Worm (Caenorhabditis elegans) whole organism, mixed stage, embryonic: ENCODE results near the gene cab-1.
A peak's percentile ranks its signal among the peaks of the same experiment; 100 is the strongest.

Experiments used
- bed-3 ChIP-seq: fragments of 200-800 bp; sonication (Bioruptor generic); optimal IDR thresholded peaks from 3 replicates; lab custom pipeline; 2018; ENCODE audit warnings: mild to moderate bottlenecking, missing genetic modification characterization, moderate library complexity, missing compliant biosample characterization
- ceh-39 ChIP-seq: fragments of 150-350 bp; optimal IDR thresholded peaks from 2 replicates; lab custom pipeline; 2014; ENCODE audit warnings: missing biosample characterization, missing genetic modification characterization
- ces-1 ChIP-seq: fragments of 150-350 bp; optimal IDR thresholded peaks from 2 replicates; lab custom pipeline; 2014; ENCODE audit warnings: missing biosample characterization, missing genetic modification reagents, missing genetic modification characterization
- cnd-1 ChIP-seq: fragments of 200-800 bp; sonication (Bioruptor generic); optimal IDR thresholded peaks from 2 replicates; lab custom pipeline; 2018; ENCODE audit warnings: mild to moderate bottlenecking, missing genetic modification characterization, missing compliant biosample characterization
- drap-1 ChIP-seq: fragments of 200-800 bp; sonication (Bioruptor generic); optimal IDR thresholded peaks from 3 replicates; lab custom pipeline; 2018; ENCODE audit warnings: mild to moderate bottlenecking, missing genetic modification characterization, missing compliant biosample characterization
- elt-1 ChIP-seq: sonication (generic microtip); optimal IDR thresholded peaks from 2 replicates; lab custom pipeline; 2017; ENCODE audit warnings: missing genetic modification characterization, mild to moderate bottlenecking, missing compliant biosample characterization, antibody characterized with exemption, moderate library complexity, borderline replicate concordance; ENCODE audit not compliant: insufficient read depth
- elt-3 ChIP-seq: fragments of 150-350 bp; optimal IDR thresholded peaks from 2 replicates; lab custom pipeline; 2014; ENCODE audit warnings: missing biosample characterization, missing genetic modification characterization
- flh-1 ChIP-seq: fragments of 200-800 bp; sonication (Bioruptor generic); optimal IDR thresholded peaks from 2 replicates; lab custom pipeline; 2018; ENCODE audit warnings: mild to moderate bottlenecking, missing genetic modification characterization, moderate library complexity, missing compliant biosample characterization
- ham-2 ChIP-seq: fragments of 200-800 bp; sonication (Bioruptor generic); optimal IDR thresholded peaks from 2 replicates; lab custom pipeline; 2018; ENCODE audit warnings: mild to moderate bottlenecking, missing genetic modification characterization, missing compliant biosample characterization
- hlh-1 ChIP-seq: fragments of 150-350 bp; optimal IDR thresholded peaks from 2 replicates; lab custom pipeline; 2014; ENCODE audit warnings: missing biosample characterization, missing genetic modification reagents, missing genetic modification characterization
- lin-13 ChIP-seq: fragments of 150-350 bp; optimal IDR thresholded peaks from 2 replicates; lab custom pipeline; 2014; ENCODE audit warnings: missing biosample characterization, missing genetic modification characterization
- lin-32 ChIP-seq: fragments of 200-800 bp; sonication (Bioruptor generic); optimal IDR thresholded peaks from 2 replicates; lab custom pipeline; 2018; ENCODE audit warnings: mild to moderate bottlenecking, missing genetic modification characterization, missing compliant biosample characterization
- lsy-2 ChIP-seq: fragments of 150-350 bp; optimal IDR thresholded peaks from 2 replicates; lab custom pipeline; 2014; ENCODE audit warnings: missing biosample characterization, missing genetic modification characterization
- mab-5 ChIP-seq: fragments of 150-350 bp; optimal IDR thresholded peaks from 2 replicates; lab custom pipeline; 2014; ENCODE audit warnings: missing biosample characterization, missing genetic modification characterization
- mep-1 ChIP-seq: fragments of 150-350 bp; optimal IDR thresholded peaks from 2 replicates; lab custom pipeline; 2017; ENCODE audit warnings: missing biosample characterization, missing genetic modification reagents, missing genetic modification characterization, inconsistent platforms
- nhr-2 ChIP-seq: fragments of 150-350 bp; optimal IDR thresholded peaks from 2 replicates; lab custom pipeline; 2014; ENCODE audit warnings: missing biosample characterization, missing genetic modification characterization
- nhr-237 ChIP-seq: fragments of 150-350 bp; optimal IDR thresholded peaks from 2 replicates; lab custom pipeline; 2014; ENCODE audit warnings: missing biosample characterization, missing genetic modification characterization
- nhr-28 ChIP-seq: fragments of 150-350 bp; optimal IDR thresholded peaks from 2 replicates; lab custom pipeline; 2014; ENCODE audit warnings: missing biosample characterization, missing genetic modification characterization
- nhr-76 ChIP-seq: sonication (generic microtip); optimal IDR thresholded peaks from 2 replicates; lab custom pipeline; 2017; ENCODE audit warnings: missing biosample characterization, missing genetic modification characterization
- pha-4 ChIP-seq: fragments of 150-350 bp; optimal IDR thresholded peaks from 2 replicates; lab custom pipeline; 2018; ENCODE audit warnings: missing biosample characterization, missing genetic modification reagents, missing genetic modification characterization
- sem-2 ChIP-seq: fragments of 200-800 bp; sonication (Bioruptor generic); optimal IDR thresholded peaks from 2 replicates; lab custom pipeline; 2018; ENCODE audit warnings: mild to moderate bottlenecking, missing genetic modification characterization, missing compliant biosample characterization
- sptf-1 ChIP-seq: sonication (generic microtip); optimal IDR thresholded peaks from 2 replicates; lab custom pipeline; 2017; ENCODE audit warnings: mild to moderate bottlenecking, missing genetic modification characterization, moderate library complexity, missing compliant biosample characterization
- tbx-8 ChIP-seq: fragments of 200-800 bp; sonication (Bioruptor generic); optimal IDR thresholded peaks from 2 replicates; lab custom pipeline; 2018; ENCODE audit warnings: mild to moderate bottlenecking, missing genetic modification characterization, moderate library complexity, missing compliant biosample characterization
- unc-120 ChIP-seq: sonication (generic microtip); optimal IDR thresholded peaks from 2 replicates; lab custom pipeline; 2017; ENCODE audit warnings: missing genetic modification characterization, missing compliant biosample characterization; ENCODE audit not compliant: poor library complexity, severe bottlenecking
- unc-39 ChIP-seq: fragments of 150-350 bp; optimal IDR thresholded peaks from 2 replicates; lab custom pipeline; 2014; ENCODE audit warnings: missing biosample characterization, missing genetic modification characterization
- unc-62 ChIP-seq: fragments of 150-350 bp; optimal IDR thresholded peaks from 2 replicates; lab custom pipeline; 2014; ENCODE audit warnings: missing biosample characterization, missing genetic modification reagents, missing genetic modification characterization
- zip-8 ChIP-seq: fragments of 150-350 bp; optimal IDR thresholded peaks from 2 replicates; lab custom pipeline; 2014; ENCODE audit warnings: missing biosample characterization, missing genetic modification characterization
- ztf-11 ChIP-seq: fragments of 150-350 bp; optimal IDR thresholded peaks from 2 replicates; lab custom pipeline; 2014; ENCODE audit warnings: missing biosample characterization, missing genetic modification characterization

The cab-1 gene

DNA sequence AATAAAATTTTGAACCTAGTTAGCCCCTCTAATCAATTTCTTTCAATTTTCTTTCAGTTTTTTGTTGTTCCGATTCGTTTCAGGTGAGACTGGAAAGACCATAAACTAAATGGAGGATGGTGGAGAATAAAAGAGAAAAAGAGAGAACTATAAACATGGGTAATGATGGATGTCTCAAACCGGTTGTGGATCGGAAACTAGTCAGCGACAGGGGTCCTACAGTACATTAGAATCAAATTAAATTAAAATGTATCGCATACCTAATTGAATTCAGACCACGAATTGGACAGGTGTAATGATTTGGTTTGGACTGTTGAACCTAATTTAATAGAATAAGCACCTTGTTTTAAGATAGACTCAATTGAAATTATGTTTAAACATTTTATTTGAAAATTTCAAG, 48.7 kb downstream of the cab-1 start:
- TF ChIP-seq zip-8, result no peak
- no peak for TF ChIP-seq bed-3
- TF ChIP-seq unc-62 (GFP tag; lab: Kevin White, UChicago), result no peak
- TF ChIP-seq unc-120 (tag; lab: Kevin White, UChicago), result no peak
- no peak for TF ChIP-seq unc-39 (tag; lab: Kevin White, UChicago)
- TF ChIP-seq lsy-2 (tag; lab: Kevin White, UChicago), result no peak
- TF ChIP-seq hlh-1, result no peak
- no peak for TF ChIP-seq elt-3 (tag; lab: Kevin White, UChicago)
- TF ChIP-seq ces-1 (GFP tag; lab: Kevin White, UChicago), result no peak
- TF ChIP-seq mep-1 (tag; lab: Kevin White, UChicago), result no peak
- TF ChIP-seq elt-1 (tag; lab: Kevin White, UChicago), result no peak
- TF ChIP-seq cnd-1 (tag; lab: Kevin White, UChicago), result no peak
- no peak for TF ChIP-seq flh-1 (GFP tag; lab: Kevin White, UChicago)
- TF ChIP-seq ztf-11, result no peak

DNA sequence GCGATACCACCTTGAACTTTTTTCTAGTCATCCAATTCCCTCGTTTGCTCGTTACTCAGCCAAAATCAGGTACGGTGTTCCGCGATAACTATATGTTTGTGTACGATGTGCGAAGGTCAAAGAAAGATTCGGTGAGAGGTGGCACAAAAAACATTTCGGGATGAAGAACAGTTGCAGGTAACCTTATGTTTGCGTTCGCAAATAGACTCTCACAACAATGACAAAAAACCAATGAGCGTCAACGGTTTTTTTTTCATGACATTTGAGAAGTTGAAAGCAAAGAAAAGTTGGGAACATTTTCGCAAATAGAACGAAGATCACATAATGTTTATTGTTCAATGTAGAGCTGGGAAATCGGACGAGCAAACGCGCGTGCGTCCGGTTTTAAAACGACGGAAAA, 50.0 kb downstream of the cab-1 start:
- TF ChIP-seq sptf-1 (tag; lab: Kevin White, UChicago), result no peak
- no peak for TF ChIP-seq unc-39 (tag; lab: Kevin White, UChicago)
- TF ChIP-seq nhr-76 (tag; lab: Kevin White, UChicago), result no peak
- TF ChIP-seq ces-1 (GFP tag; lab: Kevin White, UChicago), result no peak
- no peak for TF ChIP-seq nhr-237 (tag; lab: Kevin White, UChicago)
- no peak for TF ChIP-seq mab-5 (tag; lab: Kevin White, UChicago)
- no peak for TF ChIP-seq sem-2
- no peak for TF ChIP-seq ceh-39 (tag; lab: Kevin White, UChicago)
- TF ChIP-seq zip-8, result no peak
- TF ChIP-seq hlh-1, result no peak
- TF ChIP-seq lin-13 (tag; lab: Kevin White, UChicago), result no peak
- TF ChIP-seq tbx-8 (GFP tag; lab: Kevin White, UChicago), result no peak
- no peak for TF ChIP-seq drap-1 (GFP tag; lab: Kevin White, UChicago)
- TF ChIP-seq cnd-1 (tag; lab: Kevin White, UChicago), result no peak
- TF ChIP-seq lin-32, result no peak
- no peak for TF ChIP-seq nhr-2
- TF ChIP-seq, all 35 proteins: peak for 0

DNA sequence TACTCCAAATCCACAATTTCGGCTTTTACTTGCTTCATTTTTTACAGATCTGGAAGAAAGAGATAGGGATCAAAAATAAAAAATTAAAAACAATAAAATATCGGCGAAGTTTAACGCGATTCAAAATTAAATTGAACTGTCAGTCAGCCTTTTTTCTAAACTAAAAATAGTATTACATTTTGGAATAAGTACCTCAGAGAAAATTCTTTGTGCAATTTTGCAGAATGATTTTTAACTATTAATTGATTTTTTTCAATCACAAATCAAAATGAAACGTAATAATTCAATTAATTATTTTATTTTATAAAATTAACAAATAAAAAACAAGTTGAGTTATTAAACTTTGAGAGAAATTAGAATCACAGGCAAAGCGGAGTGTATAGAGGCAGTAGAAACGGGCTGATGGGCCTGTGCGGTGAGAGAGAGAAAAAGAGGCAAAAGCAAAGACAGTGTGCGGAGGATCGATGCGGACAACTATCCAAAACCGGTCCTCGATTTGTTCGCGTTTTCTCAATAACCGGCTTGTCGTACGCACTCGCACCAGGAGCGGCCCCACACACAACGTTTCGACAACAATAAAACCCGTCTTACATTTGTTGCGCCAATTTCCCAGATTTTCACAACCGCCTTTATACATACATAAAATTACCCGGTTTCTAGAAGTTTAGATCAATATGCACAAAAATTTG, 52.6 kb downstream of the cab-1 start, which contains the start of gene F57G12.2:
TSS of gene F57G12.2 (minus strand) at position 51 of the 689 bp plus-strand sequence.
- TF ChIP-seq pha-4 (tag; lab: Kevin White, UChicago), result peak; percentile 25
- no peak for TF ChIP-seq ces-1 (GFP tag; lab: Kevin White, UChicago)
- TF ChIP-seq lsy-2 (tag; lab: Kevin White, UChicago), result no peak

DNA sequence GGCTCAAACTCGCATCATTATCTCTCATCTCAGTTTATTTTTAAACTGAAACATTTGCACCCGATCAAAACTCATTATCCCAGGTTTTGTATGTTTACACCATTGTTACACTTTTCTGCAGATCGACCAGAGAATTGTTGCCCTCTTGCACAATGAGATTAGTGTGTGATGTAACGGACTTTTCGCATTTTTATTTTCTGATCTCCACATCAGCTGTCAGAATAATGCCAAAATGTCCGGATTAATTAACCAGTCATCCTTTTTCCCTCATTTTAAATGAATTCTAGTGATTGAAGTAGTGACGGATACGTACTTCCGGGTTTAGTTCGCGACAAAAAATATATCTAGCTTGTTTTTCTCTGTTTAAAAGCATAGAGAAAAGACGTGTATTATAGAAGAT, 54.1 kb downstream of the cab-1 start:
- TF ChIP-seq unc-62 (GFP tag; lab: Kevin White, UChicago) (peak; percentile 85), hlh-1 (peak; percentile 70), unc-120 (tag; lab: Kevin White, UChicago) (peak; percentile 39), ham-2 (GFP tag; lab: Kevin White, UChicago) (no peak)

DNA sequence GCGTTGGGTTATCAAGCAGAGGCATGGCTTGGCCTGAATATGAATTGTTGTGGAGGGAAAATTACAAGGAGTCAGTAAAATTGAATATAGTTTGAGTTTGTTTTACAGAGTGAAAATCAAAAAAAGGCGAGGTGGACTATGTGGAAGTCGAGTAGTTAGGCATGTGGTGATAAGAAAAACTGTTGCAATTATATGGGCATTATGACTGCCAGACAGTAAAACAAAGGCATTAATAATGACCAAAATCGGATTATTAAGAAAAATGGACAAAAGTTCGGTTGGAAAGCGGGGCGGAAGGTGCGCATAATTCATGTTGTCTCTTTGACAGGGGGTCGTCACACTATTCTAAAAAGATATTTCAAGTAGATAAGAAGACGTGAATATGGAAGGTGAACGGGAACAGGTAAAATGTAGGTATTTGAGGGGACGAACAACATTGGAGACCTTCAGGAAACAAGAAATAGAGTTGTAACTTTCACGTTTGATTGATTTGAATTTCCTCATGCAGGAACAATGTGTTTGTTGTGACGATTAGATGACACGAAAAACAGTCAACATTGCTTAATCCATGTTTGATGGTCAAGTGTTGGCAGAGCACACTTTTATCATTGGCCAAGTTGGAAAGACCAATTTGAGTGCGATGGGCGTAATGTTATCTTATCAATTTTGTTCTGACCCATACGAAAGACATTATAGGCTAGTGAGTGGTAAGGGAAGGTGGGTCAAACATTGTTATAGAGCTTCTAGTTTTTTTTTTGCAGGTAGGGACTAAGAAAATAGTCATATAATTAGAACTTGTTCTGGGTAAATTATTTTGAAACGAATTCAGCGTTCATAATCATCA, 58.4 kb downstream of the cab-1 start, which contains the start of gene mfsd-11:
TSS of gene mfsd-11 (minus strand) at position 51 of the 844 bp plus-strand sequence.
- TF ChIP-seq elt-3 (tag; lab: Kevin White, UChicago) (no peak), drap-1 (GFP tag; lab: Kevin White, UChicago) (no peak), lin-32 (no peak), nhr-28 (tag; lab: Kevin White, UChicago) (no peak)
